Fruit fly (Drosophila melanogaster): ENCODE data around the gene CG15638.

DNA sequence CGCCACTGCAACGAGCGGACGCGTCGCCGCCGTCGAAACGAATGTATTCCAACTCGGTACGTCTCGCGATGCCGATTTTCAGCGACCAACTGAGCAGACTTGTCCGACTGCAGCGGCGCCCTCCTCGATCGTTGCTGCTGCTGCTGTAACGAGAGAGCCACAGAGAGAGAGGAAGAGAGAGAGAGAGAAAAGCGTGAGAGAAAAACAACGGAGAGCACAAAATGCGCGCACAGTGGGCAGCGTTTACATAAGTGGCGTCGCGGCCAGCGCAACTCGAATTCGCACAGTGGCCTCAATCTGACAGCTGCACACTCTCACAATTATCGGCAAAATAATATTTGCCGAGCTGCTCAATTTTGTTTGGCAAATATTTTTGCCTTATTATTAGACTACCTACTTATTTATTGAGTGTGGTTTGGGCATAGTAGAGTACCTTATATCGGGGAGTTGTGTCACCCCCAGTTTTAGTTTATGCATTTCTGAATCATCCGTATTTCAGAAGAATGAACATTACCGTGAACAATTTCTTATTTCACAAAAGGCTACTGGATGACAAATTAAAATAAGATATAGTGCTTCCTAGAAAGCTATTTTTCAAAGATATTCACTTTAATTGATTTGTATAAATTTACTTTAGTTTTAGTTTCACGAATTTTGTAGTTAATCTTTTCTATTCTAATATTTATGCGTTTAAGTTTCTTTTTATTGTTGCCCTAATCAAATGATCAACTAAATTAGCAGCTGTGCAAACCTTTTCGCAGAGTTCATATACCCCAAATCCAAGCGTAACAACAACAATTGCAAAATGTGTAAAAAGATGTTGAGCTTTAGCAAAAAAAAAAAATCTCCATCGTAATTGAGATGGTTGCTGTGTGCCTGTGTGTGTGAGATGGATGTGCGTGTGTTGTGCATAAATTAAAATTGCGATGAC lies 22.0 kb downstream of the CG15638 start:
- no peak for TF ChIP-seq GATAd (GFP tag; optimal IDR thresholded peaks at IDR 0.05)
- no peak for TF ChIP-seq Hr78 (GFP tag; optimal IDR thresholded peaks at IDR 0.05)
- TF ChIP-seq CrebA (GFP tag; optimal IDR thresholded peaks at IDR 0.05; ENCODE audit: borderline replicate concordance): peak; percentile 11
- TF ChIP-seq Abd-B (GFP tag; optimal IDR thresholded peaks at IDR 0.05): no peak
- no peak for TF ChIP-seq pan (optimal IDR thresholded peaks at IDR 0.05)
- TF ChIP-seq usp (GFP tag; optimal IDR thresholded peaks at IDR 0.05): no peak
- TF ChIP-seq dmrt93B (GFP tag; optimal IDR thresholded peaks at IDR 0.05): peak; percentile 61
- TF ChIP-seq rgr (GFP tag; optimal IDR thresholded peaks at IDR 0.05): peak; percentile 67
- TF ChIP-seq Hnf4 (GFP tag; optimal IDR thresholded peaks at IDR 0.05): peak; percentile 75
- peak; percentile 24 for TF ChIP-seq h (GFP tag; optimal IDR thresholded peaks at IDR 0.05)
